Fruit fly (Drosophila melanogaster) whole organism, prepupa: ENCODE results near the gene tna.

Experiments
- CG10631 ChIP-seq: fragments of 200-800 bp; sonication (Bioruptor generic); optimal IDR thresholded peaks from 2 replicates; lab custom pipeline; 2016; ENCODE audit warnings: missing biosample characterization, missing genetic modification characterization
- CG11294 ChIP-seq: fragments of 200-800 bp; sonication (Bioruptor generic); IDR thresholded peaks from 2 replicates; pipeline ENCODE4 v1.3.6; 2022; ENCODE audit warnings: missing biosample characterization, missing genetic modification characterization
- CG11762 ChIP-seq: fragments of 200-800 bp; sonication (Bioruptor generic); optimal IDR thresholded peaks from 3 replicates; lab custom pipeline; 2016; ENCODE audit warnings: missing biosample characterization, missing genetic modification characterization; ENCODE audit not compliant: insufficient read depth
- CG11902 ChIP-seq: fragments of 200-800 bp; sonication (Bioruptor generic); optimal IDR thresholded peaks from 3 replicates; lab custom pipeline; 2016; ENCODE audit warnings: missing biosample characterization, missing genetic modification characterization
- CG15336 ChIP-seq: fragments of 200-800 bp; sonication (Bioruptor generic); IDR thresholded peaks from 2 replicates; pipeline ENCODE4 v1.3.6; 2022; ENCODE audit warnings: missing biosample characterization, missing genetic modification characterization
- CG1621 ChIP-seq: fragments of 200-800 bp; sonication (Bioruptor generic); optimal IDR thresholded peaks from 3 replicates; lab custom pipeline; 2018; ENCODE audit warnings: missing biosample characterization, mild to moderate bottlenecking, missing genetic modification characterization
- CG3032 ChIP-seq: fragments of 200-800 bp; optimal IDR thresholded peaks from 2 replicates; lab custom pipeline; 2019; ENCODE audit warnings: missing biosample characterization, mild to moderate bottlenecking, missing genetic modification characterization, moderate library complexity
- CG3919 ChIP-seq: fragments of 200-800 bp; sonication (Bioruptor generic); optimal IDR thresholded peaks from 3 replicates; lab custom pipeline; 2016; ENCODE audit warnings: missing biosample characterization, missing genetic modification characterization
- CG6792 ChIP-seq: fragments of 200-800 bp; sonication (Bioruptor generic); optimal IDR thresholded peaks from 3 replicates; lab custom pipeline; 2016; ENCODE audit warnings: missing biosample characterization, missing genetic modification characterization
- CG6854 ChIP-seq: fragments of 200-800 bp; sonication (Bioruptor generic); optimal IDR thresholded peaks from 2 replicates; lab custom pipeline; 2017; ENCODE audit warnings: missing biosample characterization, mild to moderate bottlenecking, missing genetic modification characterization
- CG8119 ChIP-seq: fragments of 200-800 bp; sonication (Bioruptor generic); IDR thresholded peaks from 3 replicates; pipeline ENCODE4 v1.3.6; 2022; ENCODE audit warnings: missing biosample characterization, missing genetic modification characterization
- CG8632 ChIP-seq: fragments of 200-800 bp; sonication (Bioruptor generic); optimal IDR thresholded peaks from 3 replicates; lab custom pipeline; 2016; ENCODE audit warnings: missing biosample characterization, missing genetic modification characterization
- Eip75B ChIP-seq: fragments of 200-800 bp; sonication (Bioruptor generic); optimal IDR thresholded peaks from 3 replicates; lab custom pipeline; 2016; ENCODE audit warnings: missing biosample characterization, missing genetic modification characterization
- Eip78C ChIP-seq: fragments of 200-800 bp; sonication (Bioruptor generic); peaks from one replicate; lab custom pipeline; 2016; ENCODE audit warnings: missing biosample characterization, missing genetic modification characterization
- Eip93F ChIP-seq: fragments of 200-800 bp; sonication (Bioruptor generic); optimal IDR thresholded peaks from 2 replicates; lab custom pipeline; 2016; ENCODE audit warnings: missing biosample characterization, mild to moderate bottlenecking, missing genetic modification characterization
- Ets21C ChIP-seq: fragments of 200-800 bp; sonication (Bioruptor generic); optimal IDR thresholded peaks from 3 replicates; lab custom pipeline; 2016; ENCODE audit warnings: missing biosample characterization, missing genetic modification characterization
- Gug ChIP-seq: fragments of 200-800 bp; sonication (Bioruptor generic); IDR thresholded peaks from 2 replicates; pipeline ENCODE4 v1.3.6; 2022; ENCODE audit warnings: missing biosample characterization, missing genetic modification characterization
- Hr38 ChIP-seq: sonication (Bioruptor generic); optimal IDR thresholded peaks from 2 replicates; lab custom pipeline; 2016; ENCODE audit warnings: missing biosample characterization, missing genetic modification characterization
- Hr39 ChIP-seq: fragments of 200-800 bp; sonication (Bioruptor generic); optimal IDR thresholded peaks from 2 replicates; lab custom pipeline; 2016; ENCODE audit warnings: missing biosample characterization, missing genetic modification characterization
- Hr4 ChIP-seq: fragments of 200-800 bp; sonication (Bioruptor generic); optimal IDR thresholded peaks from 3 replicates; lab custom pipeline; 2016; ENCODE audit warnings: missing biosample characterization, missing genetic modification characterization
- Lpt ChIP-seq: fragments of 200-800 bp; sonication (Bioruptor generic); optimal IDR thresholded peaks from 3 replicates; lab custom pipeline; 2016; ENCODE audit warnings: missing biosample characterization, missing genetic modification characterization
- Met ChIP-seq: fragments of 200-800 bp; sonication (Bioruptor generic); optimal IDR thresholded peaks from 3 replicates; lab custom pipeline; 2016; ENCODE audit warnings: missing biosample characterization, missing genetic modification characterization
- OdsH ChIP-seq: fragments of 200-800 bp; sonication (Bioruptor generic); optimal IDR thresholded peaks from 3 replicates; lab custom pipeline; 2016; ENCODE audit warnings: missing biosample characterization, missing genetic modification characterization
- achi ChIP-seq: fragments of 200-800 bp; sonication (Bioruptor generic); optimal IDR thresholded peaks from 3 replicates; lab custom pipeline; 2016; ENCODE audit warnings: missing biosample characterization, missing genetic modification characterization
- cyc ChIP-seq: fragments of 200-800 bp; sonication (Bioruptor generic); optimal IDR thresholded peaks from 3 replicates; lab custom pipeline; 2016; ENCODE audit warnings: missing biosample characterization, missing genetic modification characterization
- dac ChIP-seq: fragments of 200-800 bp; sonication (Bioruptor generic); optimal IDR thresholded peaks from 2 replicates; lab custom pipeline; 2017; ENCODE audit warnings: missing biosample characterization, mild to moderate bottlenecking, missing genetic modification characterization
- eg ChIP-seq: fragments of 200-800 bp; sonication (Bioruptor generic); IDR thresholded peaks from 3 replicates; pipeline ENCODE4 v1.3.6; 2022; ENCODE audit warnings: missing biosample characterization, missing genetic modification characterization
- esn ChIP-seq: fragments of 200-800 bp; sonication (Bioruptor generic); optimal IDR thresholded peaks from 2 replicates; lab custom pipeline; 2016; ENCODE audit warnings: missing biosample characterization, mild to moderate bottlenecking, missing genetic modification characterization, moderate library complexity
- fkh ChIP-seq: fragments of 200-800 bp; sonication (Bioruptor generic); optimal IDR thresholded peaks from 3 replicates; lab custom pipeline; 2017; ENCODE audit warnings: missing biosample characterization, mild to moderate bottlenecking, missing genetic modification characterization, moderate library complexity
- net ChIP-seq: fragments of 200-800 bp; sonication (Bioruptor generic); optimal IDR thresholded peaks from 3 replicates; lab custom pipeline; 2016; ENCODE audit warnings: missing biosample characterization, missing genetic modification characterization
- pdm3 ChIP-seq: fragments of 200-800 bp; sonication (Bioruptor generic); optimal IDR thresholded peaks from 3 replicates; lab custom pipeline; 2016; ENCODE audit warnings: missing biosample characterization, missing genetic modification characterization
- salr ChIP-seq, 2 experiments: fragments of 200-800 bp; sonication (Bioruptor generic); optimal IDR thresholded peaks; 3 replicates each; lab custom pipeline; 2016 to 2018; ENCODE audit warnings: missing biosample characterization in 2 of 2, missing genetic modification characterization in 2 of 2, mild to moderate bottlenecking in 1 of 2
- spab ChIP-seq: fragments of 200-800 bp; sonication (Bioruptor generic); optimal IDR thresholded peaks from 2 replicates; lab custom pipeline; 2017; ENCODE audit warnings: missing biosample characterization, mild to moderate bottlenecking, missing genetic modification characterization, missing genetic modification reagents
- ss ChIP-seq, 2 experiments: fragments of 200-800 bp; sonication (Bioruptor generic); optimal IDR thresholded peaks; 2 replicates in 1 of 2; 3 replicates in 1 of 2; lab custom pipeline; 2017 to 2018; ENCODE audit warnings: mild to moderate bottlenecking in 2 of 2, missing biosample characterization in 2 of 2, missing genetic modification characterization in 2 of 2, moderate library complexity in 1 of 2
- svp ChIP-seq: fragments of 200-800 bp; sonication (Bioruptor generic); peaks from one replicate; lab custom pipeline; 2016; ENCODE audit warnings: missing biosample characterization, missing genetic modification characterization

The tna gene

dm6 chr3L:10889000-10889691 lies 53.8 kb downstream of the tna start:
- TF ChIP-seq CG3919 (GFP tag; lab: Kevin White, UChicago) (no peak), CG11902 (GFP tag; lab: Kevin White, UChicago) (no peak), CG11294 (GFP tag; lab: Robert Waterston, UW) (no peak), Ets21C (GFP tag; lab: Kevin White, UChicago) (no peak), Eip93F (GFP tag; lab: Kevin White, UChicago) (no peak), Hr39 (GFP tag; lab: Kevin White, UChicago) (no peak), CG8632 (GFP tag; lab: Kevin White, UChicago) (no peak), CG6792 (GFP tag; lab: Kevin White, UChicago) (no peak), net (GFP tag; lab: Kevin White, UChicago) (no peak), CG10631 (GFP tag; lab: Kevin White, UChicago) (no peak), eg (no peak), dac (no peak), Hr4 (GFP tag; lab: Kevin White, UChicago) (no peak), Gug (GFP tag; lab: Robert Waterston, UW) (no peak), achi (no peak), CG8119 (no peak), CG6854 (GFP tag; lab: Kevin White, UChicago) (no peak), CG15336 (GFP tag; lab: Robert Waterston, UW) (no peak), ss (GFP tag; optimal IDR thresholded peaks at IDR 0.05; lab: Kevin White, UChicago) (no peak), esn (no peak)

- no peak for TF ChIP-seq net (GFP tag; lab: Kevin White, UChicago)
- TF ChIP-seq Eip75B: no peak
- TF ChIP-seq CG11762: no peak
- TF ChIP-seq CG1621 (tag; lab: Kevin White, UChicago): no peak
- no peak for TF ChIP-seq fkh (GFP tag; lab: Kevin White, UChicago)
- no peak for TF ChIP-seq Ets21C (GFP tag; lab: Kevin White, UChicago)
- TF ChIP-seq cyc: no peak
- no peak for TF ChIP-seq Hr39 (GFP tag; lab: Kevin White, UChicago)
- TF ChIP-seq Met (GFP tag; lab: Kevin White, UChicago): no peak
- TF ChIP-seq OdsH (GFP tag; lab: Kevin White, UChicago): no peak
Measured at dm6 chr3L:10889692-10890089, 54.4 kb downstream of the tna start, which contains the start of gene Cpr67Fa1. Gene Cpr67Fa1 (plus strand): TSS chr3L:10889990.

dm6 chr3L:10891414-10891813 lies 56.1 kb downstream of the tna start, which contains the start of gene Cpr67Fa2:
Gene Cpr67Fa2 (plus strand): TSS chr3L:10891714.
- no peak for TF ChIP-seq spab (GFP tag; lab: Kevin White, UChicago)
- no peak for TF ChIP-seq CG3919 (GFP tag; lab: Kevin White, UChicago)
- no peak for TF ChIP-seq CG3032 (tag; lab: Kevin White, UChicago)
- TF ChIP-seq Hr38: no peak
- TF ChIP-seq Lpt (GFP tag; lab: Kevin White, UChicago): no peak
- no peak for TF ChIP-seq CG11762
- no peak for TF ChIP-seq ss (GFP tag; optimal IDR thresholded peaks at IDR 0.05; lab: Kevin White, UChicago)
- no peak for TF ChIP-seq Eip78C (GFP tag; lab: Kevin White, UChicago)
- no peak for TF ChIP-seq svp (GFP tag; lab: Kevin White, UChicago)
- TF ChIP-seq, all 60 proteins: peak for 0

- TF ChIP-seq CG3919 (GFP tag; lab: Kevin White, UChicago) (no peak), esn (peak; percentile 4), net (GFP tag; lab: Kevin White, UChicago) (no peak), pdm3 (no peak), salr (GFP tag; optimal IDR thresholded peaks at IDR 0.05; lab: Kevin White, UChicago) (no peak)
Measured at dm6 chr3L:10893156-10893784, 57.9 kb downstream of the tna start.
